Fruit fly (Drosophila melanogaster) whole organism, embryonic: ENCODE results near the gene CG13024.

ENCODE experiments used
- B-H1 ChIP-seq: fragments of 200-800 bp; sonication (Bioruptor generic); IDR thresholded peaks from 3 replicates; pipeline ENCODE4 v1.3.6; 2022; ENCODE audit warnings: missing biosample characterization, missing genetic modification characterization
- Bteb2 ChIP-seq: fragments of 200-800 bp; sonication (Bioruptor generic); optimal IDR thresholded peaks from 2 replicates; lab custom pipeline; 2016; ENCODE audit warnings: missing biosample characterization, missing genetic modification characterization
- CG10267 ChIP-seq: fragments of 200-800 bp; sonication (Bioruptor generic); optimal IDR thresholded peaks from 2 replicates; lab custom pipeline; 2018; ENCODE audit warnings: missing biosample characterization, mild to moderate bottlenecking, missing genetic modification characterization, moderate library complexity
- CG10274 ChIP-seq: fragments of 200-800 bp; sonication (Bioruptor generic); optimal IDR thresholded peaks from 3 replicates; lab custom pipeline; 2017; ENCODE audit warnings: missing biosample characterization, mild to moderate bottlenecking, missing genetic modification characterization
- CG10959 ChIP-seq: fragments of 200-800 bp; sonication (Bioruptor generic); IDR thresholded peaks from 2 replicates; pipeline ENCODE4 v1.3.6; 2022; ENCODE audit warnings: missing biosample characterization, missing genetic modification characterization
- CG11247 ChIP-seq: fragments of 200-800 bp; sonication (Bioruptor generic); IDR thresholded peaks from 2 replicates; pipeline ENCODE4 v1.3.6; 2022; ENCODE audit warnings: missing biosample characterization, missing genetic modification characterization
- CG11456 ChIP-seq: fragments of 200-800 bp; sonication (Bioruptor generic); IDR thresholded peaks from 3 replicates; pipeline ENCODE4 v1.3.6; 2022; ENCODE audit warnings: missing biosample characterization, missing genetic modification characterization
- CG11504 ChIP-seq: fragments of 200-800 bp; sonication (Bioruptor generic); optimal IDR thresholded peaks from 3 replicates; lab custom pipeline; 2019; ENCODE audit warnings: missing biosample characterization, mild to moderate bottlenecking, missing genetic modification characterization, moderate library complexity
- CG12236 ChIP-seq: fragments of 200-800 bp; sonication (Bioruptor generic); optimal IDR thresholded peaks from 2 replicates; lab custom pipeline; 2016; ENCODE audit warnings: missing biosample characterization, missing genetic modification characterization
- CG14050 ChIP-seq: fragments of 200-800 bp; sonication (Bioruptor generic); IDR thresholded peaks from 3 replicates; pipeline ENCODE4 v1.3.6; 2022; ENCODE audit warnings: missing biosample characterization, missing genetic modification characterization
- CG18619 ChIP-seq: fragments of 200-800 bp; sonication (Bioruptor generic); optimal IDR thresholded peaks from 3 replicates; lab custom pipeline; 2017; ENCODE audit warnings: missing biosample characterization, mild to moderate bottlenecking, missing genetic modification characterization
- CG18764 ChIP-seq: fragments of 200-800 bp; sonication (Bioruptor generic); optimal IDR thresholded peaks from 3 replicates; lab custom pipeline; 2016; ENCODE audit warnings: missing biosample characterization, missing genetic modification characterization
- CG2116 ChIP-seq: fragments of 200-800 bp; sonication (Bioruptor generic); optimal IDR thresholded peaks from 3 replicates; lab custom pipeline; 2018; ENCODE audit warnings: missing biosample characterization, mild to moderate bottlenecking, missing genetic modification characterization
- CG2199 ChIP-seq: fragments of 200-800 bp; sonication (Bioruptor generic); IDR thresholded peaks from 3 replicates; pipeline ENCODE4 v1.3.6; 2022; ENCODE audit warnings: missing biosample characterization, missing genetic modification characterization
- CG31441 ChIP-seq: fragments of 200-800 bp; sonication (Bioruptor generic); IDR thresholded peaks from 2 replicates; pipeline ENCODE4 v1.3.6; 2022; ENCODE audit warnings: missing biosample characterization, missing genetic modification characterization
- CG43689 ChIP-seq: fragments of 200-800 bp; sonication (Bioruptor generic); IDR thresholded peaks from 2 replicates; pipeline ENCODE4 v1.3.6; 2022; ENCODE audit warnings: missing biosample characterization, missing genetic modification characterization
- CG4617 ChIP-seq: fragments of 200-800 bp; sonication (Bioruptor generic); optimal IDR thresholded peaks from 3 replicates; lab custom pipeline; 2016; ENCODE audit warnings: missing biosample characterization, missing genetic modification characterization, borderline replicate concordance
- CG4730 ChIP-seq: fragments of 200-800 bp; sonication (Bioruptor generic); IDR thresholded peaks from 2 replicates; pipeline ENCODE4 v1.3.6; 2022; ENCODE audit warnings: missing biosample characterization, missing genetic modification characterization
- CG6654 ChIP-seq: fragments of 200-800 bp; sonication (Bioruptor generic); optimal IDR thresholded peaks from 2 replicates; lab custom pipeline; 2017; ENCODE audit warnings: missing biosample characterization, mild to moderate bottlenecking, missing genetic modification characterization
- CG8281 ChIP-seq: fragments of 200-800 bp; sonication (Bioruptor generic); optimal IDR thresholded peaks from 2 replicates; lab custom pipeline; 2018; ENCODE audit warnings: missing biosample characterization, mild to moderate bottlenecking, missing genetic modification characterization, moderate library complexity
- CG8290 ChIP-seq, 3 experiments: fragments of 200-800 bp; sonication (Bioruptor generic); optimal IDR thresholded peaks; 2 replicates each; lab custom pipeline; 2016 to 2019; ENCODE audit warnings: missing biosample characterization in 3 of 3, missing genetic modification characterization in 3 of 3, mild to moderate bottlenecking in 2 of 3, moderate library complexity in 1 of 3
- CG9932 ChIP-seq: fragments of 200-800 bp; sonication (Bioruptor generic); IDR thresholded peaks from 2 replicates; pipeline ENCODE4 v1.3.6; 2022; ENCODE audit warnings: missing biosample characterization, missing genetic modification characterization
- D19A ChIP-seq: fragments of 200-800 bp; optimal IDR thresholded peaks from 3 replicates; lab custom pipeline; 2019; ENCODE audit warnings: missing biosample characterization, mild to moderate bottlenecking, missing genetic modification characterization, moderate library complexity
- Doc2 ChIP-seq: fragments of 200-800 bp; sonication (Bioruptor generic); IDR thresholded peaks from 2 replicates; pipeline ENCODE4 v1.3.6; 2022; ENCODE audit warnings: missing biosample characterization, missing genetic modification characterization
- Eip74EF ChIP-seq, 2 experiments: fragments of 200-800 bp in 1 of 2; fragments of >200 bp in 1 of 2; sonication (Bioruptor generic) in 1 of 2; optimal IDR thresholded peaks; 2 replicates each; lab custom pipeline; 2017 to 2019; ENCODE audit warnings: missing biosample characterization in 2 of 2, missing genetic modification characterization in 2 of 2, mild to moderate bottlenecking in 1 of 2, moderate library complexity in 1 of 2
- Ets65A ChIP-seq: fragments of 200-800 bp; sonication (Bioruptor generic); peaks from one replicate; lab custom pipeline; 2016; ENCODE audit warnings: missing biosample characterization, missing genetic modification characterization
- HLH54F ChIP-seq: fragments of 200-800 bp; sonication (Bioruptor generic); optimal IDR thresholded peaks from 3 replicates; lab custom pipeline; 2016; ENCODE audit warnings: missing biosample characterization, missing genetic modification characterization
- HLHmδ ChIP-seq: fragments of 200-800 bp; sonication (Bioruptor generic); optimal IDR thresholded peaks from 2 replicates; lab custom pipeline; 2018; ENCODE audit warnings: missing biosample characterization, mild to moderate bottlenecking, missing genetic modification characterization, moderate library complexity
- HmgZ ChIP-seq: fragments of 200-800 bp; sonication (Bioruptor generic); optimal IDR thresholded peaks from 2 replicates; lab custom pipeline; 2018; ENCODE audit warnings: missing biosample characterization, mild to moderate bottlenecking, missing genetic modification characterization
- Hr78 ChIP-seq, 2 experiments: fragments of 200-800 bp in 1 of 2; fragments of >200 bp in 1 of 2; sonication (Bioruptor generic) in 1 of 2; optimal IDR thresholded peaks; 2 replicates each; lab custom pipeline; 2017 to 2019; ENCODE audit warnings: missing biosample characterization in 2 of 2, missing genetic modification characterization in 2 of 2, mild to moderate bottlenecking in 1 of 2, moderate library complexity in 1 of 2
- MESR4 ChIP-seq: fragments of 200-800 bp; sonication (Bioruptor generic); optimal IDR thresholded peaks from 2 replicates; lab custom pipeline; 2018; ENCODE audit warnings: missing biosample characterization, mild to moderate bottlenecking, missing genetic modification characterization, moderate library complexity
- MTF-1 ChIP-seq: fragments of 200-800 bp; sonication (Bioruptor generic); optimal IDR thresholded peaks from 2 replicates; lab custom pipeline; 2018; ENCODE audit warnings: missing biosample characterization, mild to moderate bottlenecking, missing genetic modification characterization, borderline replicate concordance
- Poxn ChIP-seq: fragments of 200-800 bp; sonication (Bioruptor generic); IDR thresholded peaks from 2 replicates; pipeline ENCODE4 v1.3.6; 2022; ENCODE audit warnings: missing biosample characterization, missing genetic modification characterization
- Stat92E ChIP-seq, 3 experiments: fragments of >200 bp in 2 of 3; fragments of 200-800 bp in 1 of 3; sonication (Bioruptor generic) in 1 of 3; optimal IDR thresholded peaks; 2 replicates each; lab custom pipeline; 2017 to 2019; ENCODE audit warnings: missing biosample characterization in 3 of 3, missing genetic modification characterization in 3 of 3, mild to moderate bottlenecking in 1 of 3, moderate library complexity in 1 of 3
- YL-1 ChIP-seq: fragments of 200-800 bp; sonication (Bioruptor generic); optimal IDR thresholded peaks from 3 replicates; lab custom pipeline; 2017; ENCODE audit warnings: missing biosample characterization, mild to moderate bottlenecking, missing genetic modification characterization
- az2 ChIP-seq: fragments of 200-800 bp; sonication (Bioruptor generic); optimal IDR thresholded peaks from 3 replicates; lab custom pipeline; 2016; ENCODE audit warnings: missing biosample characterization, missing genetic modification characterization
- bbx ChIP-seq: fragments of 200-800 bp; sonication (Bioruptor generic); IDR thresholded peaks from 2 replicates; pipeline ENCODE4 v1.3.6; 2022; ENCODE audit warnings: missing biosample characterization, missing genetic modification characterization; ENCODE audit not compliant: partially characterized antibody
- bowl ChIP-seq: fragments of 200-800 bp; sonication (Bioruptor generic); IDR thresholded peaks from 2 replicates; pipeline ENCODE4 v1.3.6; 2022; ENCODE audit warnings: missing biosample characterization, missing genetic modification characterization
- cato ChIP-seq: fragments of 200-800 bp; sonication (Bioruptor generic); optimal IDR thresholded peaks from 2 replicates; lab custom pipeline; 2016; ENCODE audit warnings: missing biosample characterization, missing genetic modification characterization, borderline replicate concordance
- dati ChIP-seq: fragments of 200-800 bp; sonication (Bioruptor generic); IDR thresholded peaks from 2 replicates; pipeline ENCODE4 v1.3.6; 2022; ENCODE audit warnings: missing biosample characterization, missing genetic modification characterization
- fd64A ChIP-seq: fragments of 200-800 bp; sonication (Bioruptor generic); optimal IDR thresholded peaks from 3 replicates; lab custom pipeline; 2018; ENCODE audit warnings: missing biosample characterization, mild to moderate bottlenecking, missing genetic modification characterization
- gsb-n ChIP-seq: fragments of 200-800 bp; sonication (Bioruptor generic); optimal IDR thresholded peaks from 3 replicates; lab custom pipeline; 2018; ENCODE audit warnings: missing biosample characterization, mild to moderate bottlenecking, missing genetic modification characterization
- ham ChIP-seq: fragments of 200-800 bp; sonication (Bioruptor generic); IDR thresholded peaks from 2 replicates; pipeline ENCODE4 v1.3.6; 2022; ENCODE audit warnings: missing biosample characterization, missing genetic modification characterization
- hth ChIP-seq: fragments of >200 bp; optimal IDR thresholded peaks from 2 replicates; lab custom pipeline; 2017; ENCODE audit warnings: inconsistent platforms
- org-1 ChIP-seq: fragments of 200-800 bp; sonication (Bioruptor generic); optimal IDR thresholded peaks from 2 replicates; lab custom pipeline; 2017; ENCODE audit warnings: missing biosample characterization, missing genetic modification characterization
- psq ChIP-seq: fragments of 200-800 bp; sonication (Bioruptor generic); optimal IDR thresholded peaks from 2 replicates; lab custom pipeline; 2017; ENCODE audit warnings: missing biosample characterization, missing genetic modification characterization
- slou ChIP-seq: fragments of 200-800 bp; sonication (Bioruptor generic); optimal IDR thresholded peaks from 3 replicates; lab custom pipeline; 2016; ENCODE audit warnings: missing biosample characterization, missing genetic modification characterization
- tin ChIP-seq: fragments of 200-800 bp; sonication (Bioruptor generic); optimal IDR thresholded peaks from 3 replicates; lab custom pipeline; 2016; ENCODE audit warnings: missing biosample characterization, missing genetic modification characterization
- tll ChIP-seq, 2 experiments: fragments of 200-800 bp in 1 of 2; fragments of >200 bp in 1 of 2; sonication (Bioruptor generic) in 1 of 2; optimal IDR thresholded peaks; 2 replicates each; lab custom pipeline; 2017 to 2019; ENCODE audit warnings: missing biosample characterization in 2 of 2, missing genetic modification characterization in 2 of 2, mild to moderate bottlenecking in 1 of 2, moderate library complexity in 1 of 2
- yki ChIP-seq: fragments of >200 bp; optimal IDR thresholded peaks from 3 replicates; lab custom pipeline; 2018

CG13024 gene

dm6 chr3L:16872487-16872955 is 43.6 kb upstream of the CG13024 start (continued):
- TF ChIP-seq CG11456 (0 out of 3 replicates have a peak, but pooled peaks have one; percentile 47), Ets65A (no peak), MESR4 (no peak), CG11504 (peak; percentile 87), slou (no peak), CG31441 (GFP tag; lab: Robert Waterston, UW) (peak; percentile 69), fd64A (GFP tag; lab: Kevin White, UChicago) (peak; percentile 0), Hr78 (GFP tag; optimal IDR thresholded peaks at IDR 0.05; lab: Kevin White, UChicago) (peak in 1 of 2 experiments; percentile 35), CG6654 (peak; percentile 31), CG10959 (GFP tag; lab: Robert Waterston, UW) (no peak), CG14050 (GFP tag; lab: Robert Waterston, UW) (no peak; the same call in 1 of the 3 replicates), psq (GFP tag; lab: Kevin White, UChicago) (no peak), CG18764 (GFP tag; lab: Kevin White, UChicago) (peak; percentile 39), Stat92E (GFP tag; optimal IDR thresholded peaks at IDR 0.05; lab: Kevin White, UChicago) (no peak), org-1 (GFP tag; lab: Kevin White, UChicago) (peak; percentile 84), D19A (tag; lab: Kevin White, UChicago) (peak; percentile 54), Eip74EF (GFP tag; optimal IDR thresholded peaks at IDR 0.05; lab: Kevin White, UChicago) (peak in 1 of 2 experiments; percentile 65), yki (lab: Kevin White, UChicago) (no peak), CG10267 (tag; lab: Kevin White, UChicago) (peak; percentile 54), CG2199 (GFP tag; lab: Robert Waterston, UW) (no peak), CG4617 (GFP tag; lab: Kevin White, UChicago) (peak; percentile 10), Bteb2 (peak; percentile 69), gsb-n (tag; lab: Kevin White, UChicago) (peak; percentile 59), hth (lab: Kevin White, UChicago) (no peak), MTF-1 (GFP tag; lab: Kevin White, UChicago) (no peak), HLH54F (GFP tag; lab: Kevin White, UChicago) (peak; percentile 28), B-H1 (GFP tag; lab: Robert Waterston, UW) (peak; percentile 21; the same call in 1 of the 3 replicates), CG2116 (peak; percentile 11), CG8281 (tag; lab: Kevin White, UChicago) (peak; percentile 61), bowl (GFP tag; lab: Robert Waterston, UW) (no peak), CG8290 (GFP tag; optimal IDR thresholded peaks at IDR 0.05; lab: Kevin White, UChicago) (no peak), CG8290 (tag; optimal IDR thresholded peaks at IDR 0.05; lab: Kevin White, UChicago) (peak in 1 of 2 experiments; percentile 70), YL-1 (GFP tag; lab: Kevin White, UChicago) (no peak), CG12236 (GFP tag; lab: Kevin White, UChicago) (peak; percentile 45), HmgZ (peak; percentile 22), CG18619 (peak; percentile 66), Poxn (GFP tag; lab: Robert Waterston, UW) (no peak), CG4730 (GFP tag; lab: Robert Waterston, UW) (0 out of 2 replicates have a peak, but pooled peaks have one; percentile 23), ham (GFP tag; lab: Robert Waterston, UW) (no peak), CG9932 (GFP tag; lab: Robert Waterston, UW) (0 out of 2 replicates have a peak, but pooled peaks have one; percentile 40), tin (GFP tag; lab: Kevin White, UChicago) (peak; percentile 48), bbx (GFP tag; lab: Robert Waterston, UW) (no peak), CG11247 (GFP tag; lab: Robert Waterston, UW) (no peak), HLHmδ (GFP tag; lab: Kevin White, UChicago) (no peak), dati (GFP tag; lab: Robert Waterston, UW) (no peak), az2 (GFP tag; lab: Kevin White, UChicago) (peak; percentile 63), CG10274 (GFP tag; lab: Kevin White, UChicago) (peak; percentile 47), Doc2 (GFP tag; lab: Robert Waterston, UW) (no peak), tll (GFP tag; optimal IDR thresholded peaks at IDR 0.05; lab: Kevin White, UChicago) (no peak), cato (no peak), CG43689 (GFP tag; lab: Robert Waterston, UW) (no peak)
